Worm (Caenorhabditis elegans): ENCODE measurements around the gene mrps-5.

- TF ChIP-seq F52B5.7 (tag; optimal IDR thresholded peaks at IDR 0.05): no peak
- TF ChIP-seq ama-1 (optimal IDR thresholded peaks at IDR 0.05): no peak
- TF ChIP-seq ama-1 (GFP tag; optimal IDR thresholded peaks at IDR 0.05): no peak
- TF ChIP-seq sptf-2 (GFP tag; optimal IDR thresholded peaks at IDR 0.05): no peak
- TF ChIP-seq unc-62 (GFP tag; optimal IDR thresholded peaks at IDR 0.05): no peak
- TF ChIP-seq fkh-3 (tag; optimal IDR thresholded peaks at IDR 0.05): no peak
- TF ChIP-seq nhr-27 (tag; optimal IDR thresholded peaks at IDR 0.05): no peak
- no peak for TF ChIP-seq aptf-3 (GFP tag; IDR thresholded peaks at IDR 0.05)
- TF ChIP-seq B0035.1 (tag; optimal IDR thresholded peaks at IDR 0.05): no peak
- no peak for TF ChIP-seq ztf-22 (GFP tag; optimal IDR thresholded peaks at IDR 0.05)
Observed at ce11 chrV:12599110-12599509, 35.8 kb downstream of the mrps-5 start, which contains the start of the genes C14C10.10 and ril-2.
